Worm (Caenorhabditis elegans): ENCODE data around the gene cyp-14A4.

- TF ChIP-seq unc-62 (GFP tag; optimal IDR thresholded peaks at IDR 0.05) (no peak), M03D4.4 (tag; optimal IDR thresholded peaks at IDR 0.05) (no peak), hlh-1 (tag; optimal IDR thresholded peaks at IDR 0.05) (no peak)
Measured at ce11 chrX:13234879-13235278, 49.1 kb downstream of the cyp-14A4 start, which contains the start of gene K08H2.2.
